Fruit fly (Drosophila melanogaster): ENCODE results near the gene Brd7-9.

The Brd7-9 gene

dm6 chr2L:7799804-7800433 is 17.3 kb downstream of the Brd7-9 start, which contains the start of the genes Herp and r2d2 (continued):
- TF ChIP-seq NK7.1 (GFP tag; optimal IDR thresholded peaks at IDR 0.05) (peak; percentile 91), CG16815 (GFP tag; optimal IDR thresholded peaks at IDR 0.05) (peak; percentile 83), CG2129 (GFP tag; IDR thresholded peaks at IDR 0.05; ENCODE audit: partially characterized antibody) (peak; percentile 45), cas (GFP tag; IDR thresholded peaks at IDR 0.05) (peak; percentile 79), CG13624 (GFP tag; optimal IDR thresholded peaks at IDR 0.05) (peak; percentile 97), HmgZ (tag; optimal IDR thresholded peaks at IDR 0.05) (peak; percentile 96), Atf3 (GFP tag; optimal IDR thresholded peaks at IDR 0.05) (peak; percentile 91), CG2875 (GFP tag; optimal IDR thresholded peaks at IDR 0.05) (peak; percentile 64), CrebB (tag; optimal IDR thresholded peaks at IDR 0.05) (peak; percentile 81), CG12071 (GFP tag; optimal IDR thresholded peaks at IDR 0.05) (peak; percentile 84), Fer1 (GFP tag; optimal IDR thresholded peaks at IDR 0.05) (peak; percentile 91), gcm2 (GFP tag; optimal IDR thresholded peaks at IDR 0.05) (peak; percentile 75), CG7786 (GFP tag; optimal IDR thresholded peaks at IDR 0.05) (peak; percentile 95), sr (GFP tag; IDR thresholded peaks at IDR 0.05) (peak; percentile 44; the same call in 1 of the 3 replicates), lov (optimal IDR thresholded peaks at IDR 0.05) (no peak), lov (GFP tag; IDR thresholded peaks at IDR 0.05) (no peak), CG8944 (GFP tag; optimal IDR thresholded peaks at IDR 0.05) (peak; percentile 93), sim (GFP tag; IDR thresholded peaks at IDR 0.05) (no peak), Deaf1 (tag; optimal IDR thresholded peaks at IDR 0.05) (peak; percentile 66), fd3F (GFP tag; optimal IDR thresholded peaks at IDR 0.05) (peak; percentile 84), wor (GFP tag; IDR thresholded peaks at IDR 0.05) (peak; percentile 84), CG16813 (GFP tag; IDR thresholded peaks at IDR 0.05; ENCODE audit: partially characterized antibody) (peak; percentile 79), CG4707 (GFP tag; optimal IDR thresholded peaks at IDR 0.05) (peak; percentile 50), Dll (GFP tag; IDR thresholded peaks at IDR 0.05; ENCODE audit: partially characterized antibody) (peak; percentile 93), CG2199 (GFP tag; IDR thresholded peaks at IDR 0.05) (0 out of 3 replicates have a peak, but pooled peaks have one; percentile 7), Nf-YC (tag; optimal IDR thresholded peaks at IDR 0.05) (peak; percentile 87), E2f2 (GFP tag; IDR thresholded peaks at IDR 0.05) (peak; percentile 59), aop (GFP tag; IDR thresholded peaks at IDR 0.05) (no peak), ara (GFP tag; IDR thresholded peaks at IDR 0.05) (peak; percentile 76), CG5245 (GFP tag; optimal IDR thresholded peaks at IDR 0.05) (peak; percentile 83), Bdp1 (GFP tag; optimal IDR thresholded peaks at IDR 0.05) (peak; percentile 68), CG10462 (GFP tag; optimal IDR thresholded peaks at IDR 0.05) (peak; percentile 60), BtbVII (GFP tag; optimal IDR thresholded peaks at IDR 0.05) (peak; percentile 87), onecut (GFP tag; IDR thresholded peaks at IDR 0.05) (peak; percentile 86), prd (optimal IDR thresholded peaks at IDR 0.05) (no peak), prd (GFP tag; IDR thresholded peaks at IDR 0.05) (peak; percentile 92), rib (GFP tag; IDR thresholded peaks at IDR 0.05) (peak; percentile 86), CG13123 (GFP tag; optimal IDR thresholded peaks at IDR 0.05) (peak; percentile 76), CG6683 (GFP tag; optimal IDR thresholded peaks at IDR 0.05) (peak; percentile 62), ttk (GFP tag; IDR thresholded peaks at IDR 0.05) (peak; percentile 76), CG10274 (GFP tag; optimal IDR thresholded peaks at IDR 0.05) (peak; percentile 80), CG30431 (GFP tag; optimal IDR thresholded peaks at IDR 0.05) (peak; percentile 69), CG9727 (GFP tag; optimal IDR thresholded peaks at IDR 0.05) (peak; percentile 90), emc (GFP tag; optimal IDR thresholded peaks at IDR 0.05) (peak; percentile 79), chinmo (GFP tag; IDR thresholded peaks at IDR 0.05; ENCODE audit: partially characterized antibody) (no peak), Lim3 (GFP tag; IDR thresholded peaks at IDR 0.05) (peak; percentile 52; the same call in 1 of the 2 replicates), pb (GFP tag; optimal IDR thresholded peaks at IDR 0.05) (peak; percentile 93), HLH54F (GFP tag; optimal IDR thresholded peaks at IDR 0.05) (peak; percentile 95), Dip2 (GFP tag; IDR thresholded peaks at IDR 0.05) (no peak), CG18476 (GFP tag; optimal IDR thresholded peaks at IDR 0.05) (peak; percentile 73), Atf-2 (GFP tag; optimal IDR thresholded peaks at IDR 0.05) (peak; percentile 92)
